Worm (Caenorhabditis elegans): Measurements from ENCODE around the gene zmp-5.
"Not testable (repeated sequence)": the region's sequence is repeated elsewhere in the genome, so short reads cannot be mapped to it uniquely, and the experiment has no call there.

The zmp-5 gene

DNA sequence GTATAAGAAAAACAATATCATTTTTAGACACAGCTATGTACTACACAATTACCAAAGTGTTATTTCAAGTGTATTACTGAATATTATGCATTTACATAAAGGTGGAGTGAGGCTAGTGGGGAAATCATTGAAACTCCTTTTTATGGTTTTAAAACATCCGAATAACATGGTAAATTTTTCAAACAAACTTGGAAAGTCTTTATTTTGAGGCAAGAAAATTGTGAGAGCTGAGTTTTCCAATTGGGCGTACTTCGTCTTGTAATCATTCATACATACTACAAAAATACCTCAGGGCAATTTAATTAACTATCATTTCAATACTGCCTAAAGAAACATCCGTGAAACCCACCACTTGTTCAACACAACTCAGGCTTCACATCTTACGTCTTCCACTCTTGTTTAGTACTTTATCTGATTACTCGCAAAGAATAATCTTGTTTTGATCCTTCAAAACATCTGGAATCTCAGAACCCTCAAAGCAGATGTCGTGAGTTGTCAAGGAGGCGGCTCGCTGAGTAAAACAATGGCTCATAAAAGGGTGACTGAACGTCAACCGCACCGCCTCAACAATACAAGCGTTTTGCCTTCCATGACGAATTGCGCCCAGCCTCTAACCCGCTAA lies at the start of gene zmp-5:
Gene zmp-5, plus strand, starts transcription at position 572 of the 622 bp plus-strand sequence.
- no peak for TF ChIP-seq blmp-1 (tag; optimal IDR thresholded peaks at IDR 0.05)

DNA sequence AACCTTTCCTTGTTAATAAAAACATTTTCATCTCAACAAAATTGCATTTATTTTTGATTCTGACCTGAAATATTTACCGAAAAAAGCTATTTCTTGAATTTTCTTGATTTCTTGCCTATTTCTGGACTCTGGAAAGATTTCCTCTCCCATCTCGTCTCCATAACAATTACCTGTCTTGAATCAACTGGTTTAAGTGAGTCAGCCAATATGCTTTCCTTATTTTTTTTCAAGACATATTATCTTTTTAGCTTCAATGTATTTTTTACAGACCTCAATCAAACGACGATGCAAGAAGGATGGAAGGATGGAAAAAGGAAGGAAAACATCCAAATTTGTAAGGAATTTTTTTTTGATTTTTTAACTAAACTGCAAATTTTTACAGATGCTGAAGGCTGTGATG lies 44.3 kb upstream of the zmp-5 start:
- TF ChIP-seq ceh-83 (GFP tag; optimal IDR thresholded peaks at IDR 0.05) (no peak), blmp-1 (tag; optimal IDR thresholded peaks at IDR 0.05) (no peak), ceh-43 (GFP tag; optimal IDR thresholded peaks at IDR 0.05) (no peak), snpc-4 (tag; optimal IDR thresholded peaks at IDR 0.05) (no peak), flh-1 (GFP tag; optimal IDR thresholded peaks at IDR 0.05) (no peak), hlh-1 (tag; optimal IDR thresholded peaks at IDR 0.05) (no peak), pha-4 (tag; optimal IDR thresholded peaks at IDR 0.05) (no peak), bed-3 (GFP tag; optimal IDR thresholded peaks at IDR 0.05) (no peak), unc-39 (tag; optimal IDR thresholded peaks at IDR 0.05) (no peak), elt-1 (tag; optimal IDR thresholded peaks at IDR 0.05; ENCODE audit: borderline replicate concordance, insufficient read depth) (no peak), mep-1 (tag; optimal IDR thresholded peaks at IDR 0.05) (no peak), nhr-76 (tag; optimal IDR thresholded peaks at IDR 0.05) (no peak), lin-32 (GFP tag; optimal IDR thresholded peaks at IDR 0.05) (no peak), sem-2 (GFP tag; optimal IDR thresholded peaks at IDR 0.05) (no peak), nhr-237 (tag; optimal IDR thresholded peaks at IDR 0.05) (no peak)

DNA sequence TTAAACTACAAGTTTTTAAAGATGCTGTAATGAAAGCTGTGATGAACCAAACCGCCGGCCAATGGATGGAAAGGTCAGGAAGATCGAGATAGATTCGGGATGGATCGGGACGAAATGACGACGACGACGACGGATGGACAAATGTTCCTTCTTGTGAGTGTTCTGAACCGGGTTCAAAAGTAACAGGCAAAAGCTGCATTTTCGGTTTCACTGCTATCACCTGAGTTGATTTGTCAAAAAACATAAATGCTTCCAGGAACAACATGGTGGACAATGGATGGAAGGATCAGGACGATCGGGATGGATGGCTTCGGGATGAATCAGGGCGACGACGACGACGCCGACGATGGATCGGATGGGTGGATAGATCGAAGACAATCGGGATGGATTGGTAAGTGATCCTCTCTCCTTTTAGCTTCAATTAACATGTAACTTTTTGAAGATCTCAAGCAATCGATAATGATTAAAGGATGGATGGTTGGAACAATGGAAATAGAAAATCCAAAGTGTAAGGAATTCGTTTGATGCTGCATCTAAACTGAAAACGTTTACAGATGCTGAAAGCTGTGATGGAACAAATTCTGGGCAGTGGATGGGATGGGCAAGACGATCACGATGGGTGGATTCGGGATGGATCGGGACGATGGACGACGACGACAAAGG lies 43.5 kb upstream of the zmp-5 start, which contains the start of the genes T24D5.6 and R09A8.9:
Gene T24D5.6, plus strand, starts transcription at position 301 of the 663 bp plus-strand sequence.
Gene R09A8.9, plus strand, starts transcription at position 613 of the 663 bp plus-strand sequence.
- TF ChIP-seq M03D4.4 (tag; optimal IDR thresholded peaks at IDR 0.05) (no peak), zip-8 (tag; optimal IDR thresholded peaks at IDR 0.05) (no peak), elt-3 (tag; optimal IDR thresholded peaks at IDR 0.05) (no peak), unc-39 (tag; optimal IDR thresholded peaks at IDR 0.05) (no peak), flh-1 (GFP tag; optimal IDR thresholded peaks at IDR 0.05) (no peak)

DNA sequence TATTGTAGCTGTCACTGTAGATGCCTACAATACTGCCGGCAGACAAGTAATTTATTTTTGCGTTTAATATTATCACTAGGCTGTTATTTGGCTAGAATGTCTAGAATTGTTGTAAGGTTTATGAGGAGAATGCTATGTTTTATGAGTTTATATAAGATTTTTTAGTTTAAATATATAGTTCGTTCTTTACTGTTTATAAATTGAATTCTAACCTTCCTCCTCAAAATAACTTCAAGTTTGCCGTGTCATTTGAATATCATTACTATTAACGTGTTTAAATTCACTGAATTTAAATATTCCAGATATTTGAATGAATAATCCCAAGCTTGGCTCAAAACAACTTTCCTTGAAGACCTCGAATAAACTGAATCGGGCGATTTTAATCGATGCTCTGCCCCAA lies 33.5 kb upstream of the zmp-5 start, which contains the start of gene R09A8.1:
Gene R09A8.1, plus strand, starts transcription at position 301 of the 400 bp plus-strand sequence.
- TF ChIP-seq mep-1 (tag; optimal IDR thresholded peaks at IDR 0.05); sptf-1 (tag; optimal IDR thresholded peaks at IDR 0.05); ceh-83 (GFP tag; optimal IDR thresholded peaks at IDR 0.05): not testable (repeated sequence)

DNA sequence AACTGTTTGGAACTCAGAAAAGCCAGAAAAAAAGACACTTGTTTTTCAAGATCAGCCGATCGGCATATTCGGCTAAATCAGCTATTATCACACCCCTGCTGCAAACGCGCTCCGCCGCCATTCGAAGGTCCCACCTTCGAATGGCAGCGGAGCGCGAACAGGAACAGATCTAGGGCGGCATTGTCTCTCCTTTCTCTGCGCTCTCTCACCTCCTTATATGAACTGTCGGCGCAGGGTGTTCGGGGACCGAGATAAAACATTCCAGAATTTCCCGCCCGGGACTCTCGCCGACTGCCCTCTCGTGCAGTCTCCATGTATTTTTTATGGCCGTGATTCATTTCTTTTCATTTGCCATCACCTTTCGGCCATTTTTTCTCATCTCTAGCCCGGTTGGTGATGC lies 28.5 kb upstream of the zmp-5 start:
- TF ChIP-seq ces-1 (GFP tag; optimal IDR thresholded peaks at IDR 0.05) (no peak), nhr-2 (tag; optimal IDR thresholded peaks at IDR 0.05) (peak; percentile 55)

- TF ChIP-seq hlh-1 (tag; optimal IDR thresholded peaks at IDR 0.05) = no peak
- TF ChIP-seq nhr-12 (tag; optimal IDR thresholded peaks at IDR 0.05) = no peak
- TF ChIP-seq lin-13 (tag; optimal IDR thresholded peaks at IDR 0.05) = no peak
- TF ChIP-seq blmp-1 (tag; optimal IDR thresholded peaks at IDR 0.05) = no peak
- no peak for TF ChIP-seq lsy-2 (tag; optimal IDR thresholded peaks at IDR 0.05)
- no peak for TF ChIP-seq sem-2 (GFP tag; optimal IDR thresholded peaks at IDR 0.05)
- no peak for TF ChIP-seq drap-1 (GFP tag; optimal IDR thresholded peaks at IDR 0.05)
- no peak for TF ChIP-seq ceh-83 (GFP tag; optimal IDR thresholded peaks at IDR 0.05)
- TF ChIP-seq unc-62 (GFP tag; optimal IDR thresholded peaks at IDR 0.05) = no peak
- no peak for TF ChIP-seq mls-2 (tag; optimal IDR thresholded peaks at IDR 0.05)
- TF ChIP-seq flh-1 (GFP tag; optimal IDR thresholded peaks at IDR 0.05) = no peak
- no peak for TF ChIP-seq tbx-8 (GFP tag; optimal IDR thresholded peaks at IDR 0.05)
- no peak for TF ChIP-seq ceh-39 (tag; optimal IDR thresholded peaks at IDR 0.05)
- no peak for TF ChIP-seq nhr-28 (tag; optimal IDR thresholded peaks at IDR 0.05)
- no peak for TF ChIP-seq sptf-1 (tag; optimal IDR thresholded peaks at IDR 0.05)
- no peak for TF ChIP-seq ztf-11 (tag; optimal IDR thresholded peaks at IDR 0.05)
- no peak for TF ChIP-seq unc-39 (tag; optimal IDR thresholded peaks at IDR 0.05)
Measured at ce11 chrX:12619165-12619564, 27.8 kb upstream of the zmp-5 start, which contains the start of gene R09A8.2. Gene R09A8.2, plus strand, starts transcription at chrX:12619465.

Measured in whole organism, mixed stage, embryonic.